Fruit fly (Drosophila melanogaster) whole organism, embryonic: ENCODE measurements around the gene nudC.
A peak's percentile ranks its signal among the peaks of the same experiment; 100 is the strongest.

Source experiments
- Atf-2 ChIP-seq: fragments of 200-800 bp; sonication (Bioruptor generic); optimal IDR thresholded peaks from 2 replicates; lab custom pipeline; 2016; ENCODE audit warnings: missing biosample characterization, missing genetic modification characterization
- CG10274 ChIP-seq: fragments of 200-800 bp; sonication (Bioruptor generic); optimal IDR thresholded peaks from 3 replicates; lab custom pipeline; 2017; ENCODE audit warnings: missing biosample characterization, mild to moderate bottlenecking, missing genetic modification characterization
- CG10366 ChIP-seq: fragments of 200-800 bp; sonication (Bioruptor generic); IDR thresholded peaks from 2 replicates; pipeline ENCODE4 v1.3.6; 2022; ENCODE audit warnings: missing biosample characterization, missing genetic modification characterization
- CG11093 ChIP-seq: fragments of 200-800 bp; sonication (Bioruptor generic); IDR thresholded peaks from 3 replicates; pipeline ENCODE4 v1.3.6; 2022; ENCODE audit warnings: missing biosample characterization, missing genetic modification characterization
- CG11504 ChIP-seq: fragments of 200-800 bp; sonication (Bioruptor generic); optimal IDR thresholded peaks from 3 replicates; lab custom pipeline; 2019; ENCODE audit warnings: missing biosample characterization, mild to moderate bottlenecking, missing genetic modification characterization, moderate library complexity
- CG1233 ChIP-seq: fragments of 200-800 bp; sonication (Bioruptor generic); optimal IDR thresholded peaks from 4 replicates; lab custom pipeline; 2018; ENCODE audit warnings: missing biosample characterization, mild to moderate bottlenecking, missing genetic modification characterization
- CG12744 ChIP-seq: fragments of 200-800 bp; sonication (Bioruptor generic); optimal IDR thresholded peaks from 2 replicates; lab custom pipeline; 2016; ENCODE audit warnings: missing biosample characterization, missing genetic modification characterization
- CG14441 ChIP-seq: fragments of 200-800 bp; sonication (Bioruptor generic); IDR thresholded peaks from 2 replicates; pipeline ENCODE4 v1.3.6; 2022; ENCODE audit warnings: missing biosample characterization, missing genetic modification characterization
- CG15269 ChIP-seq: fragments of 200-800 bp; sonication (Bioruptor generic); optimal IDR thresholded peaks from 2 replicates; lab custom pipeline; 2018; ENCODE audit warnings: missing biosample characterization, mild to moderate bottlenecking, missing genetic modification characterization, moderate library complexity
- CG1529 ChIP-seq: fragments of 200-800 bp; sonication (Bioruptor generic); optimal IDR thresholded peaks from 3 replicates; lab custom pipeline; 2018; ENCODE audit warnings: missing biosample characterization, missing genetic modification characterization
- CG17829 ChIP-seq: fragments of 200-800 bp; optimal IDR thresholded peaks from 2 replicates; lab custom pipeline; 2019; ENCODE audit warnings: missing biosample characterization, mild to moderate bottlenecking, missing genetic modification characterization, moderate library complexity
- CG18262 ChIP-seq: fragments of 200-800 bp; optimal IDR thresholded peaks from 3 replicates; lab custom pipeline; 2019; ENCODE audit warnings: missing biosample characterization, mild to moderate bottlenecking, missing genetic modification characterization, moderate library complexity
- CG2199 ChIP-seq: fragments of 200-800 bp; sonication (Bioruptor generic); IDR thresholded peaks from 3 replicates; pipeline ENCODE4 v1.3.6; 2022; ENCODE audit warnings: missing biosample characterization, missing genetic modification characterization
- CG2202 ChIP-seq: fragments of 200-800 bp; sonication (Bioruptor generic); optimal IDR thresholded peaks from 2 replicates; lab custom pipeline; 2018; ENCODE audit warnings: missing biosample characterization, mild to moderate bottlenecking, missing genetic modification characterization
- CG2712 ChIP-seq: fragments of 200-800 bp; optimal IDR thresholded peaks from 3 replicates; lab custom pipeline; 2019; ENCODE audit warnings: missing biosample characterization, mild to moderate bottlenecking, missing genetic modification characterization, moderate library complexity
- CG2889 ChIP-seq: fragments of 200-800 bp; sonication (Bioruptor generic); IDR thresholded peaks from 3 replicates; pipeline ENCODE4 v1.3.6; 2022; ENCODE audit warnings: missing biosample characterization, missing genetic modification characterization
- CG31388 ChIP-seq: fragments of 200-800 bp; sonication (Bioruptor generic); optimal IDR thresholded peaks from 2 replicates; lab custom pipeline; 2016; ENCODE audit warnings: missing biosample characterization, missing genetic modification characterization
- CG32532 ChIP-seq: fragments of 200-800 bp; sonication (Bioruptor generic); IDR thresholded peaks from 2 replicates; pipeline ENCODE4 v1.3.6; 2022; ENCODE audit warnings: missing biosample characterization, missing genetic modification characterization
- CG43689 ChIP-seq: fragments of 200-800 bp; sonication (Bioruptor generic); IDR thresholded peaks from 2 replicates; pipeline ENCODE4 v1.3.6; 2022; ENCODE audit warnings: missing biosample characterization, missing genetic modification characterization
- CG7963 ChIP-seq: fragments of 200-800 bp; sonication (Bioruptor generic); IDR thresholded peaks from 3 replicates; pipeline ENCODE4 v1.3.6; 2022; ENCODE audit warnings: missing biosample characterization, missing genetic modification characterization; ENCODE audit not compliant: partially characterized antibody
- CG8388 ChIP-seq: fragments of 200-800 bp; sonication (Bioruptor generic); optimal IDR thresholded peaks from 2 replicates; lab custom pipeline; 2019; ENCODE audit warnings: missing biosample characterization, mild to moderate bottlenecking, missing genetic modification characterization, moderate library complexity
- CG9215 ChIP-seq: fragments of 200-800 bp; sonication (Bioruptor generic); IDR thresholded peaks from 2 replicates; pipeline ENCODE4 v1.3.6; 2022; ENCODE audit warnings: missing biosample characterization, missing genetic modification characterization
- CG9797 ChIP-seq: fragments of 200-800 bp; sonication (Bioruptor generic); optimal IDR thresholded peaks from 3 replicates; lab custom pipeline; 2018; ENCODE audit warnings: missing biosample characterization, mild to moderate bottlenecking, missing genetic modification characterization
- CTCF ChIP-seq: fragments of 200-800 bp; sonication (Bioruptor generic); optimal IDR thresholded peaks from 2 replicates; lab custom pipeline; 2017; ENCODE audit warnings: missing biosample characterization, mild to moderate bottlenecking, missing genetic modification characterization, moderate library complexity
- Drgx ChIP-seq: fragments of 200-800 bp; sonication (Bioruptor generic); IDR thresholded peaks from 2 replicates; pipeline ENCODE4 v1.3.6; 2022; ENCODE audit warnings: missing biosample characterization, missing genetic modification characterization
- HLH3B ChIP-seq: fragments of 200-800 bp; sonication (Bioruptor generic); IDR thresholded peaks from 2 replicates; pipeline ENCODE4 v1.3.6; 2022; ENCODE audit warnings: missing biosample characterization, missing genetic modification characterization
- Hand ChIP-seq: fragments of 200-800 bp; sonication (Bioruptor generic); optimal IDR thresholded peaks from 2 replicates; lab custom pipeline; 2017; ENCODE audit warnings: mild to moderate bottlenecking, missing biosample characterization, missing genetic modification reagents, missing genetic modification characterization
- HmgD ChIP-seq: fragments of 200-800 bp; sonication (Bioruptor generic); optimal IDR thresholded peaks from 3 replicates; lab custom pipeline; 2016; ENCODE audit warnings: missing biosample characterization, missing genetic modification characterization
- Hr78 ChIP-seq, 2 experiments: fragments of 200-800 bp in 1 of 2; fragments of >200 bp in 1 of 2; sonication (Bioruptor generic) in 1 of 2; optimal IDR thresholded peaks; 2 replicates each; lab custom pipeline; 2017 to 2019; ENCODE audit warnings: missing biosample characterization in 2 of 2, missing genetic modification characterization in 2 of 2, mild to moderate bottlenecking in 1 of 2, moderate library complexity in 1 of 2
- Kr ChIP-seq: fragments of 200-800 bp; sonication (Bioruptor generic); optimal IDR thresholded peaks from 2 replicates; lab custom pipeline; 2017; ENCODE audit warnings: missing biosample characterization, mild to moderate bottlenecking, missing genetic modification characterization
- Max ChIP-seq: fragments of 200-800 bp; sonication (Bioruptor generic); optimal IDR thresholded peaks from 2 replicates; lab custom pipeline; 2016; ENCODE audit warnings: missing biosample characterization, mild to moderate bottlenecking, missing genetic modification characterization
- NFAT ChIP-seq: fragments of 200-800 bp; sonication (Bioruptor generic); IDR thresholded peaks from 2 replicates; pipeline ENCODE4 v1.3.6; 2022; ENCODE audit warnings: missing biosample characterization, missing genetic modification characterization
- NK7.1 ChIP-seq: fragments of 200-800 bp; sonication (Bioruptor generic); optimal IDR thresholded peaks from 3 replicates; lab custom pipeline; 2016; ENCODE audit warnings: missing biosample characterization, missing genetic modification characterization
- Nf-YB ChIP-seq: fragments of 200-800 bp; sonication (Bioruptor generic); optimal IDR thresholded peaks from 3 replicates; lab custom pipeline; 2019; ENCODE audit warnings: missing biosample characterization, mild to moderate bottlenecking, missing genetic modification characterization, moderate library complexity
- Oli ChIP-seq: fragments of 200-800 bp; sonication (Bioruptor generic); optimal IDR thresholded peaks from 2 replicates; lab custom pipeline; 2018; ENCODE audit warnings: missing biosample characterization, mild to moderate bottlenecking, missing genetic modification characterization, moderate library complexity
- Stat92E ChIP-seq, 3 experiments: fragments of >200 bp in 2 of 3; fragments of 200-800 bp in 1 of 3; sonication (Bioruptor generic) in 1 of 3; optimal IDR thresholded peaks; 2 replicates each; lab custom pipeline; 2017 to 2019; ENCODE audit warnings: missing biosample characterization in 3 of 3, missing genetic modification characterization in 3 of 3, mild to moderate bottlenecking in 1 of 3, moderate library complexity in 1 of 3
- Vsx1 ChIP-seq: fragments of 200-800 bp; sonication (Bioruptor generic); optimal IDR thresholded peaks from 2 replicates; lab custom pipeline; 2017; ENCODE audit warnings: missing biosample characterization, mild to moderate bottlenecking, missing genetic modification characterization, missing genetic modification reagents
- Xrp1 ChIP-seq: fragments of 200-800 bp; sonication (Bioruptor generic); IDR thresholded peaks from 2 replicates; pipeline ENCODE4 v1.3.6; 2022; ENCODE audit warnings: missing biosample characterization, missing genetic modification characterization
- ara ChIP-seq: fragments of 200-800 bp; sonication (Bioruptor generic); IDR thresholded peaks from 2 replicates; pipeline ENCODE4 v1.3.6; 2022; ENCODE audit warnings: missing biosample characterization, missing genetic modification characterization
- corto ChIP-seq: fragments of 200-800 bp; sonication (Bioruptor generic); optimal IDR thresholded peaks from 2 replicates; lab custom pipeline; 2016; ENCODE audit warnings: missing biosample characterization, mild to moderate bottlenecking, missing genetic modification characterization, moderate library complexity
- da ChIP-seq: fragments of 200-800 bp; sonication (Bioruptor generic); optimal IDR thresholded peaks from 2 replicates; lab custom pipeline; 2016; ENCODE audit warnings: missing biosample characterization, missing genetic modification characterization
- dmrt11E ChIP-seq: fragments of 200-800 bp; sonication (Bioruptor generic); optimal IDR thresholded peaks from 3 replicates; lab custom pipeline; 2018; ENCODE audit warnings: missing biosample characterization, mild to moderate bottlenecking, missing genetic modification characterization, moderate library complexity
- fru ChIP-seq: fragments of >200 bp; optimal IDR thresholded peaks from 2 replicates; lab custom pipeline; 2017
- kah ChIP-seq: fragments of 200-800 bp; sonication (Bioruptor generic); optimal IDR thresholded peaks from 2 replicates; lab custom pipeline; 2018; ENCODE audit warnings: missing biosample characterization, mild to moderate bottlenecking, missing genetic modification characterization
- nau ChIP-seq: fragments of 200-800 bp; sonication (Bioruptor generic); optimal IDR thresholded peaks from 3 replicates; lab custom pipeline; 2017; ENCODE audit warnings: missing biosample characterization, mild to moderate bottlenecking, missing genetic modification characterization, missing genetic modification reagents
- nom ChIP-seq: fragments of 200-800 bp; sonication (Bioruptor generic); optimal IDR thresholded peaks from 2 replicates; lab custom pipeline; 2017; ENCODE audit warnings: missing biosample characterization, missing genetic modification characterization, mild to moderate bottlenecking, moderate library complexity, missing genetic modification reagents
- pfk ChIP-seq: fragments of 200-800 bp; sonication (Bioruptor generic); optimal IDR thresholded peaks from 2 replicates; lab custom pipeline; 2018; ENCODE audit warnings: missing biosample characterization, mild to moderate bottlenecking, missing genetic modification characterization, moderate library complexity
- run ChIP-seq: fragments of 200-800 bp; sonication (Bioruptor generic); optimal IDR thresholded peaks from 3 replicates; lab custom pipeline; 2018; ENCODE audit warnings: missing biosample characterization, mild to moderate bottlenecking, missing genetic modification characterization

The nudC gene

DNA sequence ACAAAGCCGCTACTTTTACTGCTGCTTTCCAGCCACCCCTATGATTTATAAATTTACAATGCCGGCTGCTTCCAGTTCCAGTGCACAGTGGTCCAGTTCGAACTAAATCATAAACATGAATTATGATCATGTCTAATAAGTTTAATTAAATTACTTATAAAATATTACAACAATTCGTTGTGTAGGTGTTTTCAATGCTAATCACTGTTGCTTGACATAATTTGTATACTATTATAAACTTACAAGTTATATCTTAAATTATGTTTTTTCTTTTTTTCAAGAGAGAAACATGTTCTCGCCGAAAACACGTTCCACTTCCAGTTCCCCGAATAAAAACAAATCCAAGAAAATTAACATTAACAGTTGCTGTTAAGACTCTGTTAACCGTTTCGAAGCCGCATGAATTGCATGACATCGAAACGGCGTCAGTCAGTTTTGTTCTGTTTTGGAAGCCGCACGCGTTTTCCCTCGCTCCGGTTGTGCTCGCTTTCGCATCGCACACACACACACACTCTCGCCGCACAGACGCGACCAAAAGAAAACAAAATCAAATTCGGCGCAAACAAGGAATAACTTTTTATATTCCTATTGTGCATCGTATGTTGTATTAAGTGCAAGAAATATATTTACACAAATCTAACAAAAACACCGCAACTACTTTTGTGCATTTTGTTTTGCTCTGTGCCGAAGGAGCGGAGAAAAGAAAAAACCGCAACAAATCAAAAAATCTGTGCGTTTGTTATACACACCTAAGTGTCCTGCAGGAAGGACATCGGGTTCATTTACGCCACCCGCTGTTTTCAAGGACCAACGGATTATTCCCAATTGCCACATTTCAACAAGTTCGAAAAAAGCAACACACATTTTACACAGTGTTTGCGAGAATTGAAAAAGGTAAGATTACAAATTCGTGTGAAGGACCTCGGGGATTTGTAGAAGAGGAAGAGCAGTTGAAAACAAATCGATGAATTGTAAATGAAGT, 38.9 kb upstream of the nudC start, which contains the start of gene Nrt (continued):
- TF ChIP-seq Stat92E (GFP tag; optimal IDR thresholded peaks at IDR 0.05; lab: Kevin White, UChicago): peak in 1 of 3 experiments; percentile 84
- TF ChIP-seq CG1233 (GFP tag; lab: Kevin White, UChicago): peak; percentile 59
- peak; percentile 66 for TF ChIP-seq CG2202 (tag; lab: Kevin White, UChicago)
- peak; percentile 73 for TF ChIP-seq CG32532 (GFP tag; lab: Robert Waterston, UW)
- peak; percentile 68 for TF ChIP-seq ara (GFP tag; lab: Robert Waterston, UW)
- TF ChIP-seq CG11504 (tag; lab: Kevin White, UChicago): peak; percentile 73
- TF ChIP-seq NK7.1 (GFP tag; lab: Kevin White, UChicago): peak; percentile 7
- TF ChIP-seq CG2199 (GFP tag; lab: Robert Waterston, UW): peak; percentile 57; the same call in 1 of the 3 replicates
- TF ChIP-seq nom (GFP tag; lab: Kevin White, UChicago): peak; percentile 90
- peak; percentile 65 for TF ChIP-seq Oli (tag; lab: Kevin White, UChicago)
- peak; percentile 80 for TF ChIP-seq Xrp1 (GFP tag; lab: Robert Waterston, UW)
- TF ChIP-seq CG43689 (GFP tag; lab: Robert Waterston, UW): no peak
- TF ChIP-seq Kr (GFP tag; lab: Kevin White, UChicago): no peak
- TF ChIP-seq CG9797: no peak
- no peak for TF ChIP-seq HmgD (GFP tag; lab: Kevin White, UChicago)
- TF ChIP-seq CG10366 (GFP tag; lab: Robert Waterston, UW): peak; percentile 54
- TF ChIP-seq CG1529 (GFP tag; lab: Kevin White, UChicago): peak; percentile 33
- TF ChIP-seq run (tag; lab: Kevin White, UChicago): peak; percentile 27
- peak; percentile 73 for TF ChIP-seq CG18262
- TF ChIP-seq Hand: peak; percentile 36
- peak; percentile 48 for TF ChIP-seq pfk (GFP tag; lab: Kevin White, UChicago)
- TF ChIP-seq CG10274 (GFP tag; lab: Kevin White, UChicago): no peak
- no peak for TF ChIP-seq CG2889 (GFP tag; lab: Robert Waterston, UW)
- peak in 1 of 2 experiments; percentile 21 for TF ChIP-seq Hr78 (GFP tag; optimal IDR thresholded peaks at IDR 0.05; lab: Kevin White, UChicago)
- TF ChIP-seq CG11093 (GFP tag; lab: Robert Waterston, UW): no peak
- 0 out of 2 replicates have a peak, but pooled peaks have one; percentile 34 for TF ChIP-seq CG9215
- TF ChIP-seq Drgx (GFP tag; lab: Robert Waterston, UW): peak; percentile 69
- TF ChIP-seq Atf-2: no peak
- peak; percentile 4 for TF ChIP-seq corto (GFP tag; lab: Kevin White, UChicago)
- TF ChIP-seq dmrt11E (tag; lab: Kevin White, UChicago): peak; percentile 74
- peak; percentile 19 for TF ChIP-seq Nf-YB (GFP tag; lab: Kevin White, UChicago)
- no peak for TF ChIP-seq CG31388 (GFP tag; lab: Kevin White, UChicago)
- TF ChIP-seq nau (GFP tag; lab: Kevin White, UChicago): peak; percentile 37
- peak; percentile 84 for TF ChIP-seq CG2712 (tag; lab: Kevin White, UChicago)
- TF ChIP-seq da (GFP tag; lab: Kevin White, UChicago): no peak
- peak; percentile 60; the same call in 1 of the 2 replicates for TF ChIP-seq HLH3B
- TF ChIP-seq CG12744 (GFP tag; lab: Kevin White, UChicago): no peak
- TF ChIP-seq CG15269 (tag; lab: Kevin White, UChicago): peak; percentile 73
- TF ChIP-seq kah: peak; percentile 39
- TF ChIP-seq Max: peak; percentile 59
- peak; percentile 74 for TF ChIP-seq CG8388 (GFP tag; lab: Kevin White, UChicago)
- TF ChIP-seq CG7963: no peak
- TF ChIP-seq CG14441 (GFP tag; lab: Robert Waterston, UW): 0 out of 2 replicates have a peak, but pooled peaks have one; percentile 12
- no peak for TF ChIP-seq fru (lab: Kevin White, UChicago)
- TF ChIP-seq CG17829: peak; percentile 67
- peak; percentile 56 for TF ChIP-seq Vsx1
- TF ChIP-seq CTCF (GFP tag; lab: Kevin White, UChicago): peak; percentile 17
- no peak for TF ChIP-seq NFAT
